Fruit fly (Drosophila melanogaster): Measurements from ENCODE around the gene rux.

The rux gene

dm6 chrX:6059135-6059824 lies 21.7 kb upstream of the rux start (continued):
- no peak for TF ChIP-seq CG12299 (tag; optimal IDR thresholded peaks at IDR 0.05)
- TF ChIP-seq Ssrp (tag; optimal IDR thresholded peaks at IDR 0.05): peak; percentile 21
- TF ChIP-seq rib (GFP tag; IDR thresholded peaks at IDR 0.05): no peak
- peak; percentile 33 for TF ChIP-seq fd96Cb (tag; optimal IDR thresholded peaks at IDR 0.05)
- no peak for TF ChIP-seq CG2889 (GFP tag; IDR thresholded peaks at IDR 0.05)
- TF ChIP-seq vvl (GFP tag; IDR thresholded peaks at IDR 0.05): peak; percentile 78
- TF ChIP-seq CG9609 (GFP tag; optimal IDR thresholded peaks at IDR 0.05): no peak
- TF ChIP-seq CG30431 (GFP tag; optimal IDR thresholded peaks at IDR 0.05): no peak
- TF ChIP-seq CG17359 (tag; optimal IDR thresholded peaks at IDR 0.05): peak; percentile 62
- TF ChIP-seq CG1832 (GFP tag; optimal IDR thresholded peaks at IDR 0.05): no peak
- TF ChIP-seq Nf-YA (GFP tag; IDR thresholded peaks at IDR 0.05): peak; percentile 47; the same call in 1 of the 2 replicates
- TF ChIP-seq danr (GFP tag; IDR thresholded peaks at IDR 0.05): no peak
- TF ChIP-seq Awh (GFP tag; IDR thresholded peaks at IDR 0.05): peak; percentile 19; the same call in 1 of the 2 replicates
- TF ChIP-seq bbx (GFP tag; IDR thresholded peaks at IDR 0.05; ENCODE audit: partially characterized antibody): no peak
- peak in 1 of 2 experiments; percentile 48 for TF ChIP-seq bsh (GFP tag; optimal IDR thresholded peaks at IDR 0.05)
- no peak for TF ChIP-seq Chrac-16 (GFP tag; optimal IDR thresholded peaks at IDR 0.05)
- peak; percentile 23; the same call in 1 of the 2 replicates for TF ChIP-seq Ptx1 (GFP tag; IDR thresholded peaks at IDR 0.05)
- no peak for TF ChIP-seq unc-4 (GFP tag; IDR thresholded peaks at IDR 0.05; ENCODE audit: partially characterized antibody)
- no peak for TF ChIP-seq CG33557 (GFP tag; optimal IDR thresholded peaks at IDR 0.05)
- TF ChIP-seq NK7.1 (GFP tag; optimal IDR thresholded peaks at IDR 0.05): no peak
- TF ChIP-seq ranshi (GFP tag; IDR thresholded peaks at IDR 0.05): no peak
- TF ChIP-seq CG2116 (GFP tag; optimal IDR thresholded peaks at IDR 0.05): no peak
- peak in 1 of 2 experiments; percentile 21 for TF ChIP-seq dpn (GFP tag; optimal IDR thresholded peaks at IDR 0.05)
- peak; percentile 41; the same call in 1 of the 2 replicates for TF ChIP-seq H2.0 (GFP tag; IDR thresholded peaks at IDR 0.05)
- TF ChIP-seq ato (GFP tag; IDR thresholded peaks at IDR 0.05; ENCODE audit: partially characterized antibody): no peak
- TF ChIP-seq prd (optimal IDR thresholded peaks at IDR 0.05): no peak
- TF ChIP-seq prd (GFP tag; IDR thresholded peaks at IDR 0.05): peak; percentile 64; the same call in 2 of the 3 replicates
- no peak for TF ChIP-seq ERR (GFP tag; optimal IDR thresholded peaks at IDR 0.05)
- TF ChIP-seq CG14441 (GFP tag; IDR thresholded peaks at IDR 0.05): peak; percentile 43; the same call in 1 of the 2 replicates
- TF ChIP-seq NfI (GFP tag; optimal IDR thresholded peaks at IDR 0.05): no peak
- peak; percentile 42; the same call in 1 of the 2 replicates for TF ChIP-seq dimm (GFP tag; IDR thresholded peaks at IDR 0.05)
- no peak for TF ChIP-seq D (optimal IDR thresholded peaks at IDR 0.05)
- TF ChIP-seq D (GFP tag; optimal IDR thresholded peaks at IDR 0.05): peak; percentile 20
- TF ChIP-seq CG10462 (GFP tag; optimal IDR thresholded peaks at IDR 0.05): no peak
- no peak for TF ChIP-seq CG30020 (tag; optimal IDR thresholded peaks at IDR 0.05)
- TF ChIP-seq CG5245 (GFP tag; optimal IDR thresholded peaks at IDR 0.05): peak; percentile 27
- TF ChIP-seq HLH3B (GFP tag; IDR thresholded peaks at IDR 0.05): peak; percentile 38; the same call in 1 of the 2 replicates
- TF ChIP-seq CG18011 (GFP tag; optimal IDR thresholded peaks at IDR 0.05): no peak
- no peak for TF ChIP-seq CG1233 (GFP tag; optimal IDR thresholded peaks at IDR 0.05)
- no peak for TF ChIP-seq seq (GFP tag; IDR thresholded peaks at IDR 0.05)
- peak; percentile 30 for TF ChIP-seq CG7839 (tag; optimal IDR thresholded peaks at IDR 0.05)
- 0 out of 3 replicates have a peak, but pooled peaks have one; percentile 21 for TF ChIP-seq CG11093 (GFP tag; IDR thresholded peaks at IDR 0.05)
- TF ChIP-seq so (GFP tag; IDR thresholded peaks at IDR 0.05): 0 out of 3 replicates have a peak, but pooled peaks have one; percentile 20
- no peak for TF ChIP-seq fru (optimal IDR thresholded peaks at IDR 0.05)
- 0 out of 2 replicates have a peak, but pooled peaks have one; percentile 11 for TF ChIP-seq esg (GFP tag; conservative IDR thresholded peaks at IDR 0.05)
- TF ChIP-seq lab (GFP tag; optimal IDR thresholded peaks at IDR 0.05): peak; percentile 1
- peak; percentile 51 for TF ChIP-seq ttk (GFP tag; IDR thresholded peaks at IDR 0.05)
- no peak for TF ChIP-seq exex (tag; optimal IDR thresholded peaks at IDR 0.05)
- TF ChIP-seq CG11504 (tag; optimal IDR thresholded peaks at IDR 0.05): peak; percentile 57
- peak; percentile 40; the same call in 1 of the 3 replicates for TF ChIP-seq Aef1 (GFP tag; IDR thresholded peaks at IDR 0.05)

All from whole organism, embryonic.